Worm (Caenorhabditis elegans) whole organism, young adult: Measurements from ENCODE around the gene F35F10.1.

Experiments used
- C06A6.2 ChIP-seq: fragments of 200-800 bp; sonication (Bioruptor generic); conservative IDR thresholded peaks from 2 replicates; pipeline ENCODE4 v1.3.6; 2022; ENCODE audit warnings: missing genetic modification characterization, missing compliant biosample characterization
- F22D6.2 ChIP-seq: sonication (generic microtip); optimal IDR thresholded peaks from 2 replicates; lab custom pipeline; 2016; ENCODE audit warnings: mild to moderate bottlenecking, missing genetic modification characterization, missing compliant biosample characterization
- Y67H2A.10 ChIP-seq: fragments of 200-800 bp; sonication (Bioruptor generic); conservative IDR thresholded peaks from 2 replicates; pipeline ENCODE4 v1.3.6; 2022; ENCODE audit warnings: missing genetic modification reagents, missing genetic modification characterization, missing compliant biosample characterization
- ceh-40 ChIP-seq: fragments of 200-800 bp; sonication (Bioruptor generic); IDR thresholded peaks from 2 replicates; pipeline ENCODE4 v1.3.6; 2022; ENCODE audit warnings: missing genetic modification characterization, missing compliant biosample characterization
- mes-4 ChIP-seq: sonication (generic microtip); optimal IDR thresholded peaks from 2 replicates; lab custom pipeline; 2016; ENCODE audit warnings: missing genotype, missing genetic modification characterization, missing compliant biosample characterization
- pha-4 ChIP-seq: fragments of 150-350 bp; sonication (generic microtip); optimal IDR thresholded peaks from 2 replicates; lab custom pipeline; 2014; ENCODE audit warnings: missing biosample characterization, missing genetic modification reagents, missing genetic modification characterization
- unc-62 ChIP-seq: fragments of 150-350 bp; optimal IDR thresholded peaks from 2 replicates; lab custom pipeline; 2014; ENCODE audit warnings: missing biosample characterization, missing genetic modification reagents, missing genetic modification characterization
- ztf-18 ChIP-seq: sonication (generic microtip); optimal IDR thresholded peaks from 2 replicates; lab custom pipeline; 2016; ENCODE audit warnings: missing genotype, mild to moderate bottlenecking, missing genetic modification characterization, missing compliant biosample characterization

- TF ChIP-seq unc-62 (GFP tag; lab: Kevin White, UChicago) (no peak), C06A6.2 (GFP tag; lab: Robert Waterston, UW) (no peak), ceh-40 (GFP tag; lab: Robert Waterston, UW) (no peak), ztf-18 (no peak), mes-4 (tag; lab: Kevin White, UChicago) (no peak), F22D6.2 (tag; lab: Kevin White, UChicago) (no peak), Y67H2A.10 (GFP tag; lab: Robert Waterston, UW) (no peak), pha-4 (tag; lab: Kevin White, UChicago) (no peak)
These were observed 22.9 kb downstream of the F35F10.1 start, which contains the start of gene C17B7.4 for ce11 chrV:3339009-3339408.
